Worm (Caenorhabditis elegans): ENCODE measurements around the gene spe-41.
A peak's percentile ranks its signal among the peaks of the same experiment; 100 is the strongest.

Gene spe-41

DNA sequence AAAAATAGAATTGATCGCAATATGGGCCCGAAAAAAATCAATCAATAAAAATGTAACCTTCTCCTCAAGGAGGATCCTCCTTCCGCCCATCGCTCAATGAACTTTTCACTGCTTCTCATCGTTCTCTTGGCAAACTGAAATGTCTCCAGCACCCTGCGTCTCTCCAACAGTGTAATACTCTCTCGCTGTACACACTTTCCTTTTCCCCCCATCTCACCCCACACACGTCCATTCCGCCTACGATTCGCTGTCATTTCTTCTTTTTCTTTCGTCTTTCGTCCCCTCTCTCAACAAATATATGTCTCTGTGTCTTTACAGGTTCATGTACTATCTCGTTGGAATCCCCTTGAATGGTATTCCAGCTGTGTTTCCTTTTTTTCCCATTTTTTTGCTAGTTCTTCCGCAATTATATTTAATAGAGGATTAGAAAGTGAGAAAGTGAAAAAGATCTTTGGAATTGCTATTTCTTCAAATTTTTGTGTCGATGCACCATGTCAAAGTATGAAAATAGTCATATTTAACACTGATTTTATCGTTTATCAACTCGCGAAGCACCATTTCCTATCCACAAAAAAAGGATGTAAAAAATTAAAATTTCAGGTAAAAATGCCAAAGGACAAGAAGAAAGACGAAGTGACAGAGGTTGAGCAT lies 27.5 kb upstream of the spe-41 start, which contains the start of gene rsu-1 (continued):
- TF ChIP-seq ccch-3 (GFP tag; optimal IDR thresholded peaks at IDR 0.05) = no peak
- 0 out of 2 replicates have a peak, but pooled peaks have one; percentile 12 for TF ChIP-seq Y53G8AR.9 (GFP tag; conservative IDR thresholded peaks at IDR 0.05)
- TF ChIP-seq egrh-3 (GFP tag; IDR thresholded peaks at IDR 0.05) = 0 out of 2 replicates have a peak, but pooled peaks have one; percentile 18
- TF ChIP-seq ceh-79 (tag; optimal IDR thresholded peaks at IDR 0.05) = no peak
- no peak for TF ChIP-seq B0035.1 (tag; optimal IDR thresholded peaks at IDR 0.05)
- no peak for TF ChIP-seq tlf-1 (GFP tag; optimal IDR thresholded peaks at IDR 0.05)
- TF ChIP-seq sea-2 (GFP tag; IDR thresholded peaks at IDR 0.05) = no peak
- peak; percentile 25 for TF ChIP-seq snpc-3.4 (tag; optimal IDR thresholded peaks at IDR 0.05)
- TF ChIP-seq ztf-25 (GFP tag; IDR thresholded peaks at IDR 0.05) = no peak
- TF ChIP-seq rcor-1 (GFP tag; IDR thresholded peaks at IDR 0.05) = no peak
- no peak for TF ChIP-seq him-1 (tag; optimal IDR thresholded peaks at IDR 0.05)
- no peak for TF ChIP-seq aptf-2 (GFP tag; conservative IDR thresholded peaks at IDR 0.05)
- no peak for TF ChIP-seq die-1 (tag; optimal IDR thresholded peaks at IDR 0.05)
- peak; percentile 28; the same call in 1 of the 2 replicates for TF ChIP-seq Y56A3A.18 (GFP tag; IDR thresholded peaks at IDR 0.05)
- no peak for TF ChIP-seq pbrm-1 (GFP tag; IDR thresholded peaks at IDR 0.05)
- TF ChIP-seq nhr-90 (tag; optimal IDR thresholded peaks at IDR 0.05) = no peak
- no peak for TF ChIP-seq K12H6.12 (tag; optimal IDR thresholded peaks at IDR 0.05)
- TF ChIP-seq attf-5 (GFP tag; optimal IDR thresholded peaks at IDR 0.05) = peak; percentile 31
- no peak for TF ChIP-seq rec-8 (tag; optimal IDR thresholded peaks at IDR 0.05)
- TF ChIP-seq fkh-3 (tag; optimal IDR thresholded peaks at IDR 0.05) = no peak
- TF ChIP-seq aptf-3 (GFP tag; IDR thresholded peaks at IDR 0.05) = no peak
- TF ChIP-seq F23B12.7 (tag; optimal IDR thresholded peaks at IDR 0.05; ENCODE audit: insufficient read depth) = no peak
- no peak for TF ChIP-seq Y79H2A.3 (GFP tag; conservative IDR thresholded peaks at IDR 0.05)
- TF ChIP-seq T26A5.8 (tag; optimal IDR thresholded peaks at IDR 0.05) = no peak
- no peak for TF ChIP-seq nfya-1 (tag; optimal IDR thresholded peaks at IDR 0.05; ENCODE audit: borderline replicate concordance, insufficient read depth)
- no peak for TF ChIP-seq F55B11.4 (tag; optimal IDR thresholded peaks at IDR 0.05; ENCODE audit: borderline replicate concordance, insufficient read depth)
- TF ChIP-seq ama-1 (optimal IDR thresholded peaks at IDR 0.05) = no peak
- TF ChIP-seq ama-1 (GFP tag; optimal IDR thresholded peaks at IDR 0.05) = no peak
- TF ChIP-seq gei-17 (GFP tag; optimal IDR thresholded peaks at IDR 0.05) = no peak
- no peak for TF ChIP-seq F52B5.7 (tag; optimal IDR thresholded peaks at IDR 0.05)
- no peak for TF ChIP-seq chd-7 (tag; optimal IDR thresholded peaks at IDR 0.05)
- TF ChIP-seq snpc-4 (GFP tag; optimal IDR thresholded peaks at IDR 0.05) = no peak
- TF ChIP-seq snpc-4 (tag; optimal IDR thresholded peaks at IDR 0.05) = no peak
- no peak for TF ChIP-seq bed-1 (GFP tag; IDR thresholded peaks at IDR 0.05)
- TF ChIP-seq F49E8.2 (tag; optimal IDR thresholded peaks at IDR 0.05; ENCODE audit: insufficient read depth) = no peak
- no peak for TF ChIP-seq madf-10 (tag; optimal IDR thresholded peaks at IDR 0.05)
- TF ChIP-seq lsy-27 (tag; optimal IDR thresholded peaks at IDR 0.05; ENCODE audit: borderline replicate concordance, insufficient read depth) = no peak
- TF ChIP-seq F10E7.11 (tag; optimal IDR thresholded peaks at IDR 0.05) = no peak
- no peak for TF ChIP-seq nhr-27 (tag; optimal IDR thresholded peaks at IDR 0.05)
- TF ChIP-seq ets-4 (GFP tag; optimal IDR thresholded peaks at IDR 0.05) = no peak
- TF ChIP-seq egl-18 (GFP tag; IDR thresholded peaks at IDR 0.05) = no peak
- peak; percentile 83 for TF ChIP-seq hmg-1.2 (GFP tag; IDR thresholded peaks at IDR 0.05)

All from whole organism, young adult.